Fruit fly (Drosophila melanogaster) whole organism, embryonic: ENCODE results near the gene CG12116.

Experiments
- Awh ChIP-seq: fragments of 200-800 bp; sonication (Bioruptor generic); IDR thresholded peaks from 2 replicates; pipeline ENCODE4, ENCODE4 v1.3.6; 2022; ENCODE audit warnings: missing biosample characterization, missing genetic modification characterization
- B-H1 ChIP-seq: fragments of 200-800 bp; sonication (Bioruptor generic); IDR thresholded peaks from 3 replicates; pipeline ENCODE4 v1.3.6; 2022; ENCODE audit warnings: missing biosample characterization, missing genetic modification characterization
- Blimp-1 ChIP-seq: fragments of 200-800 bp; sonication (Bioruptor generic); optimal IDR thresholded peaks from 3 replicates; lab custom pipeline; 2018; ENCODE audit warnings: missing biosample characterization, missing genetic modification characterization, mild to moderate bottlenecking, moderate library complexity, missing genetic modification reagents
- CG10565 ChIP-seq: fragments of 200-800 bp; sonication (Bioruptor generic); optimal IDR thresholded peaks from 3 replicates; lab custom pipeline; 2016; ENCODE audit warnings: missing biosample characterization, mild to moderate bottlenecking, missing genetic modification characterization
- CG16779 ChIP-seq: fragments of 200-800 bp; sonication (Bioruptor generic); IDR thresholded peaks from 2 replicates; pipeline ENCODE4 v1.3.6; 2022; ENCODE audit warnings: missing biosample characterization, missing genetic modification characterization
- CG16815 ChIP-seq: fragments of 200-800 bp; sonication (Bioruptor generic); optimal IDR thresholded peaks from 3 replicates; lab custom pipeline; 2017; ENCODE audit warnings: missing biosample characterization, mild to moderate bottlenecking, missing genetic modification characterization
- CG17186 ChIP-seq: fragments of 200-800 bp; sonication (Bioruptor generic); optimal IDR thresholded peaks from 3 replicates; lab custom pipeline; 2017; ENCODE audit warnings: missing biosample characterization, missing genetic modification reagents, missing genetic modification characterization
- CG33213 ChIP-seq: fragments of 200-800 bp; sonication (Bioruptor generic); optimal IDR thresholded peaks from 3 replicates; lab custom pipeline; 2016; ENCODE audit warnings: missing biosample characterization, missing genetic modification characterization
- CG43689 ChIP-seq: fragments of 200-800 bp; sonication (Bioruptor generic); IDR thresholded peaks from 2 replicates; pipeline ENCODE4 v1.3.6; 2022; ENCODE audit warnings: missing biosample characterization, missing genetic modification characterization
- CG5180 ChIP-seq: fragments of 200-800 bp; sonication (Bioruptor generic); optimal IDR thresholded peaks from 3 replicates; lab custom pipeline; 2017; ENCODE audit warnings: missing biosample characterization, missing genetic modification characterization, mild to moderate bottlenecking, moderate library complexity, missing genetic modification reagents
- CG6254 ChIP-seq: fragments of 200-800 bp; sonication (Bioruptor generic); optimal IDR thresholded peaks from 3 replicates; lab custom pipeline; 2017; ENCODE audit warnings: mild to moderate bottlenecking, missing biosample characterization, missing genetic modification reagents, missing genetic modification characterization
- CG7963 ChIP-seq: fragments of 200-800 bp; sonication (Bioruptor generic); IDR thresholded peaks from 3 replicates; pipeline ENCODE4 v1.3.6; 2022; ENCODE audit warnings: missing biosample characterization, missing genetic modification characterization; ENCODE audit not compliant: partially characterized antibody
- Dad ChIP-seq: fragments of 200-800 bp; sonication (Bioruptor generic); optimal IDR thresholded peaks from 3 replicates; lab custom pipeline; 2016; ENCODE audit warnings: missing biosample characterization, missing genetic modification characterization
- Dek ChIP-seq: fragments of 200-800 bp; sonication (Bioruptor generic); optimal IDR thresholded peaks from 3 replicates; lab custom pipeline; 2019; ENCODE audit warnings: missing biosample characterization, mild to moderate bottlenecking, missing genetic modification characterization, moderate library complexity
- E2f1 ChIP-seq: fragments of 200-800 bp; sonication (Bioruptor generic); IDR thresholded peaks from 2 replicates; pipeline ENCODE4 v1.3.6; 2022; ENCODE audit warnings: missing biosample characterization, missing genetic modification characterization
- Fer1 ChIP-seq: fragments of 200-800 bp; sonication (Bioruptor generic); optimal IDR thresholded peaks from 2 replicates; lab custom pipeline; 2017; ENCODE audit warnings: missing biosample characterization, mild to moderate bottlenecking, missing genetic modification characterization
- HLH3B ChIP-seq: fragments of 200-800 bp; sonication (Bioruptor generic); IDR thresholded peaks from 2 replicates; pipeline ENCODE4 v1.3.6; 2022; ENCODE audit warnings: missing biosample characterization, missing genetic modification characterization
- HLHmδ ChIP-seq: fragments of 200-800 bp; sonication (Bioruptor generic); optimal IDR thresholded peaks from 2 replicates; lab custom pipeline; 2018; ENCODE audit warnings: missing biosample characterization, mild to moderate bottlenecking, missing genetic modification characterization, moderate library complexity
- Oaz ChIP-seq: fragments of 200-800 bp; sonication (Bioruptor generic); IDR thresholded peaks from 2 replicates; pipeline ENCODE4 v1.3.6; 2022; ENCODE audit warnings: missing biosample characterization, missing genetic modification characterization
- Rx ChIP-seq: fragments of 200-800 bp; sonication (Bioruptor generic); IDR thresholded peaks from 2 replicates; pipeline ENCODE4 v1.3.6; 2022; ENCODE audit warnings: missing biosample characterization, missing genetic modification characterization
- Spps ChIP-seq: fragments of 200-800 bp; sonication (Bioruptor generic); optimal IDR thresholded peaks from 2 replicates; lab custom pipeline; 2018; ENCODE audit warnings: missing biosample characterization, mild to moderate bottlenecking, missing genetic modification characterization
- bbx ChIP-seq: fragments of 200-800 bp; sonication (Bioruptor generic); IDR thresholded peaks from 2 replicates; pipeline ENCODE4 v1.3.6; 2022; ENCODE audit warnings: missing biosample characterization, missing genetic modification characterization; ENCODE audit not compliant: partially characterized antibody
- fd3F ChIP-seq: fragments of 200-800 bp; sonication (Bioruptor generic); optimal IDR thresholded peaks from 2 replicates; lab custom pipeline; 2018; ENCODE audit warnings: missing biosample characterization, mild to moderate bottlenecking, missing genetic modification characterization, moderate library complexity
- h ChIP-seq: fragments of >200 bp; optimal IDR thresholded peaks from 2 replicates; lab custom pipeline; 2017
- nau ChIP-seq: fragments of 200-800 bp; sonication (Bioruptor generic); optimal IDR thresholded peaks from 3 replicates; lab custom pipeline; 2017; ENCODE audit warnings: missing biosample characterization, mild to moderate bottlenecking, missing genetic modification characterization, missing genetic modification reagents
- p53 ChIP-seq: fragments of 200-800 bp; sonication (Bioruptor generic); optimal IDR thresholded peaks from 2 replicates; lab custom pipeline; 2016; ENCODE audit warnings: missing biosample characterization, missing genetic modification characterization
- so ChIP-seq: fragments of 200-800 bp; sonication (Bioruptor generic); IDR thresholded peaks from 3 replicates; pipeline ENCODE4 v1.3.6; 2022; ENCODE audit warnings: missing biosample characterization, missing genetic modification characterization
- tgo ChIP-seq: fragments of 200-800 bp; sonication (Bioruptor generic); IDR thresholded peaks from 3 replicates; pipeline ENCODE4 v1.3.6; 2022; ENCODE audit warnings: missing biosample characterization, missing genetic modification characterization

Gene CG12116

DNA sequence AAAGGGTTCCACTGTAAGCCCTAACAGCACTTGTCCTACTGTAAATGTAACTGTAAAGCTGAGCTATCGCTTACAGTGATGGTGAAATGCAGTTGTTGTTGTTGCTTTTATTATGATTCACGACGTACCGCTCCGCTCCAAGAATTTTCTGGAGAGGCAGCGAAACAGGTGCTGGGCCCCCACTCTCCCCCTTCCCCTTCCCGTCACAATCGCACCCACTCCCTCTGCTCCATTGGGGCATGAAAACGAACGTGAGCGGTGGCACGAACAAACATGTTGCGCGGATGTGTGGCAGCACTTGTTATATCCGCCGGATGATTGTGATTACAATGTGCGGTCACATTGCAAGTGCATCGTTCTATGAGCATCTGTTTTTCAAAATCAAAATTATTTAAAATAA lies 49.3 kb downstream of the CG12116 start (continued):
- TF ChIP-seq CG16815 (GFP tag; lab: Kevin White, UChicago): no peak
- TF ChIP-seq tgo (GFP tag; lab: Robert Waterston, UW): no peak
- no peak for TF ChIP-seq HLH3B (GFP tag; lab: Robert Waterston, UW)
- TF ChIP-seq nau (GFP tag; lab: Kevin White, UChicago): no peak
- TF ChIP-seq CG5180 (GFP tag; lab: Kevin White, UChicago): peak; percentile 66
- TF ChIP-seq Dek (tag; lab: Kevin White, UChicago): no peak
- peak; percentile 45 for TF ChIP-seq Blimp-1 (GFP tag; lab: Kevin White, UChicago)
- peak; percentile 84 for TF ChIP-seq p53 (GFP tag; lab: Kevin White, UChicago)
- TF ChIP-seq CG17186 (GFP tag; lab: Kevin White, UChicago): no peak
- TF ChIP-seq HLHmδ: peak; percentile 72
- no peak for TF ChIP-seq fd3F
- TF ChIP-seq bbx (GFP tag; lab: Robert Waterston, UW): no peak
- no peak for TF ChIP-seq CG7963 (GFP tag; lab: Robert Waterston, UW)
- TF ChIP-seq h (lab: Kevin White, UChicago): no peak
- TF ChIP-seq CG6254 (GFP tag; lab: Kevin White, UChicago): no peak
- no peak for TF ChIP-seq CG16779
- no peak for TF ChIP-seq E2f1 (GFP tag; lab: Robert Waterston, UW)
- no peak for TF ChIP-seq Spps (tag; lab: Kevin White, UChicago)
- no peak for TF ChIP-seq B-H1 (GFP tag; lab: Robert Waterston, UW)
- no peak for TF ChIP-seq Rx
- TF ChIP-seq Dad (GFP tag; lab: Kevin White, UChicago): no peak
- TF ChIP-seq Awh (GFP tag; lab: Robert Waterston, UW): no peak
- no peak for TF ChIP-seq CG10565 (GFP tag; lab: Kevin White, UChicago)
- no peak for TF ChIP-seq so (GFP tag; lab: Robert Waterston, UW)
- TF ChIP-seq Oaz: no peak
- TF ChIP-seq CG33213 (GFP tag; lab: Kevin White, UChicago): no peak
- no peak for TF ChIP-seq Fer1
- TF ChIP-seq CG43689 (GFP tag; lab: Robert Waterston, UW): no peak
